Fruit fly (Drosophila melanogaster) S2 (cell line): ENCODE data around the gene CG6891.

ENCODE experiments used
- CG8478 ChIP-seq: fragments of >200 bp; optimal IDR thresholded peaks from 2 replicates; lab custom pipeline; 2018
- CTCF ChIP-seq, 2 experiments: fragments of >200 bp; optimal IDR thresholded peaks; 2 replicates each; lab custom pipeline; 2018

dm6 chrX:18771356-18771755 lies 3.7 kb upstream of the CG6891 start:
- no peak for TF ChIP-seq CG8478 (lab: Kevin White, UChicago)
- TF ChIP-seq CTCF (optimal IDR thresholded peaks at IDR 0.05; lab: Kevin White, UChicago): no peak
